Worm (Caenorhabditis elegans) whole organism, early embryonic: Measurements from ENCODE around the gene F11E6.9.

Experiments used
- B0310.2 ChIP-seq: sonication (generic microtip); optimal IDR thresholded peaks from 2 replicates; lab custom pipeline; 2016; ENCODE audit warnings: mild to moderate bottlenecking, missing genetic modification characterization, missing compliant biosample characterization
- F13C5.2 ChIP-seq: sonication (generic microtip); optimal IDR thresholded peaks from 2 replicates; lab custom pipeline; 2017; ENCODE audit warnings: mild to moderate bottlenecking, missing genetic modification characterization, inconsistent platforms, missing compliant biosample characterization
- aly-1 ChIP-seq: sonication (generic microtip); optimal IDR thresholded peaks from 2 replicates; lab custom pipeline; 2016; ENCODE audit warnings: missing genetic modification characterization, missing compliant biosample characterization
- ama-1 ChIP-seq: fragments of 150-350 bp; optimal IDR thresholded peaks from 2 replicates; lab custom pipeline; 2014
- ceh-36 ChIP-seq: sonication (generic microtip); optimal IDR thresholded peaks from 2 replicates; lab custom pipeline; 2016; ENCODE audit warnings: missing genetic modification characterization, inconsistent platforms, missing compliant biosample characterization
- ets-7 ChIP-seq: sonication (generic microtip); optimal IDR thresholded peaks from 2 replicates; lab custom pipeline; 2016; ENCODE audit warnings: missing genotype, missing genetic modification characterization, missing compliant biosample characterization
- flt-1 ChIP-seq: fragments of 200-800 bp; sonication (Bioruptor generic); IDR thresholded peaks from 2 replicates; pipeline ENCODE4 v1.3.6; 2022; ENCODE audit warnings: missing genetic modification characterization, missing compliant biosample characterization
- hmbx-1 ChIP-seq: sonication (generic microtip); optimal IDR thresholded peaks from 2 replicates; lab custom pipeline; 2016; ENCODE audit warnings: mild to moderate bottlenecking, missing genetic modification characterization, missing compliant biosample characterization
- hmg-4 ChIP-seq: fragments of 200-800 bp; sonication (Bioruptor generic); optimal IDR thresholded peaks from 2 replicates; lab custom pipeline; 2018; ENCODE audit warnings: mild to moderate bottlenecking, missing genetic modification characterization, missing compliant biosample characterization
- hnd-1 ChIP-seq: sonication (generic microtip); optimal IDR thresholded peaks from 2 replicates; lab custom pipeline; 2016; ENCODE audit warnings: missing genetic modification characterization, missing compliant biosample characterization
- scrt-1 ChIP-seq: fragments of 200-800 bp; sonication (Bioruptor generic); IDR thresholded peaks from 2 replicates; pipeline ENCODE4 v1.3.6; 2022; ENCODE audit warnings: missing genetic modification characterization, missing compliant biosample characterization
- tbx-11 ChIP-seq: fragments of 200-800 bp; sonication (Bioruptor generic); IDR thresholded peaks from 2 replicates; pipeline ENCODE4 v1.3.6; 2022; ENCODE audit warnings: missing genetic modification characterization, missing compliant biosample characterization
- tbx-37 ChIP-seq: fragments of 200-800 bp; sonication (Bioruptor generic); conservative IDR thresholded peaks from 2 replicates; pipeline ENCODE4 v1.3.6; 2022; ENCODE audit warnings: missing genetic modification reagents, missing genetic modification characterization, missing compliant biosample characterization
- tra-4 ChIP-seq: sonication (generic microtip); optimal IDR thresholded peaks from 2 replicates; lab custom pipeline; 2017; ENCODE audit warnings: missing genetic modification characterization, missing compliant biosample characterization

DNA sequence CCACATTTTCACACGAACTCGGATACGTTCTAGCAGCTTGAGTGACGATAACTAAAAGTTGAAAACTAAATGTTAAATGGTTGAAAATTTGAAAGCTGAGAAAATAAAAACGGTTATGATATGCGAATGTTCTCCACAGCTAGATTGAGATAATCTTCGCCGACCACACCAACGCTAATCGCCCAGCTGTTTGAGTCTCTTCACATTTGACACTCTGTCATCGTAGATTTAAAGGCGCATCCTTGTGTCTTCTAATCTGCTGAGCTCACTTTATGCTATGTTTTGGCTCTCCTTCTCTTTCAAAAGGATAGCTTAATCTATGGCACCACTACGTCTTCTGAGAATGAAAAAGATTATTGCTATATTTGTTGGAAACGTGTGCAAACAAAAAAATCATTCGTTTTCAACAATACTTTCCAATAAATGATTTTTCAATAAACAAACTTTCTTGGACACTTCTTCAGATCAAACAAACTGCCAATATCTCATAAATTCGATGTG, 12.0 kb downstream of the F11E6.9 start, which contains the start of gene F11E6.10:
- TF ChIP-seq tbx-37 (GFP tag; lab: Robert Waterston, UW) (no peak), ets-7 (tag; lab: Kevin White, UChicago) (no peak), ama-1 (lab: Kevin White, UChicago) (no peak), tra-4 (no peak), flt-1 (GFP tag; lab: Robert Waterston, UW) (no peak), hmg-4 (GFP tag; lab: Kevin White, UChicago) (no peak), B0310.2 (no peak), hnd-1 (tag; lab: Kevin White, UChicago) (no peak), ceh-36 (tag; lab: Kevin White, UChicago) (no peak), hmbx-1 (tag; lab: Kevin White, UChicago) (no peak), scrt-1 (no peak), aly-1 (no peak), F13C5.2 (no peak), tbx-11 (no peak)
